Fruit fly (Drosophila melanogaster) whole organism, pupa: Measurements from ENCODE around the gene Shc.
A peak's percentile ranks its signal among the peaks of the same experiment; 100 is the strongest.

Source experiments
- CG10348 ChIP-seq: fragments of 200-800 bp; sonication (Bioruptor generic); IDR thresholded peaks from 2 replicates; pipeline ENCODE4 v1.3.6; 2022; ENCODE audit warnings: missing biosample characterization, missing genetic modification characterization
- CG12605 ChIP-seq: fragments of 200-800 bp; sonication (Bioruptor generic); IDR thresholded peaks from 2 replicates; pipeline ENCODE4 v1.3.6; 2022; ENCODE audit warnings: missing biosample characterization, missing genetic modification characterization
- CG13204 ChIP-seq: fragments of 200-800 bp; sonication (Bioruptor generic); optimal IDR thresholded peaks from 2 replicates; lab custom pipeline; 2018; ENCODE audit warnings: missing biosample characterization, mild to moderate bottlenecking, missing genetic modification characterization, moderate library complexity
- CG14655 ChIP-seq: fragments of 200-800 bp; sonication (Bioruptor generic); optimal IDR thresholded peaks from 3 replicates; lab custom pipeline; 2017; ENCODE audit warnings: mild to moderate bottlenecking, missing biosample characterization, missing genetic modification reagents, missing genetic modification characterization
- CG15710 ChIP-seq: fragments of 200-800 bp; sonication (Bioruptor generic); optimal IDR thresholded peaks from 2 replicates; lab custom pipeline; 2018; ENCODE audit warnings: missing biosample characterization, mild to moderate bottlenecking, missing genetic modification characterization, moderate library complexity
- CG17806 ChIP-seq: fragments of 200-800 bp; sonication (Bioruptor generic); optimal IDR thresholded peaks from 2 replicates; lab custom pipeline; 2018; ENCODE audit warnings: missing biosample characterization, mild to moderate bottlenecking, missing genetic modification characterization, moderate library complexity
- CG32121 ChIP-seq: fragments of 200-800 bp; sonication (Bioruptor generic); IDR thresholded peaks from 2 replicates; pipeline ENCODE4 v1.3.6; 2022; ENCODE audit warnings: missing biosample characterization, missing genetic modification characterization
- CG34367 ChIP-seq: fragments of 200-800 bp; sonication (Bioruptor generic); optimal IDR thresholded peaks from 2 replicates; lab custom pipeline; 2018; ENCODE audit warnings: missing biosample characterization, mild to moderate bottlenecking, missing genetic modification characterization
- CG4496 ChIP-seq: fragments of 200-800 bp; sonication (Bioruptor generic); IDR thresholded peaks from 3 replicates; pipeline ENCODE4 v1.3.6; 2022; ENCODE audit warnings: missing biosample characterization, missing genetic modification characterization
- CG8159 ChIP-seq: fragments of 200-800 bp; sonication (Bioruptor generic); optimal IDR thresholded peaks from 3 replicates; lab custom pipeline; 2018; ENCODE audit warnings: missing biosample characterization, mild to moderate bottlenecking, missing genetic modification characterization, moderate library complexity
- CG8301 ChIP-seq: fragments of 200-800 bp; sonication (Bioruptor generic); optimal IDR thresholded peaks from 2 replicates; lab custom pipeline; 2018; ENCODE audit warnings: missing biosample characterization, mild to moderate bottlenecking, missing genetic modification characterization
- CG9948 ChIP-seq: fragments of 200-800 bp; sonication (Bioruptor generic); optimal IDR thresholded peaks from 2 replicates; lab custom pipeline; 2018; ENCODE audit warnings: missing biosample characterization, mild to moderate bottlenecking, missing genetic modification characterization, moderate library complexity
- D1 ChIP-seq: fragments of 200-800 bp; sonication (Bioruptor generic); optimal IDR thresholded peaks from 2 replicates; lab custom pipeline; 2018; ENCODE audit warnings: missing biosample characterization, mild to moderate bottlenecking, missing genetic modification characterization, moderate library complexity
- EcR ChIP-seq: fragments of 200-800 bp; sonication (Bioruptor generic); optimal IDR thresholded peaks from 3 replicates; lab custom pipeline; 2019; ENCODE audit warnings: missing biosample characterization, missing genetic modification characterization, mild to moderate bottlenecking, moderate library complexity, missing genetic modification reagents
- Ets98B ChIP-seq: fragments of 200-800 bp; sonication (Bioruptor generic); IDR thresholded peaks from 2 replicates; pipeline ENCODE4 v1.3.6; 2022; ENCODE audit warnings: missing biosample characterization, missing genetic modification characterization
- Pif1A ChIP-seq: fragments of 200-800 bp; sonication (Bioruptor generic); optimal IDR thresholded peaks from 3 replicates; lab custom pipeline; 2016; ENCODE audit warnings: missing biosample characterization, missing genetic modification characterization
- Pif1B ChIP-seq: fragments of 200-800 bp; sonication (Bioruptor generic); optimal IDR thresholded peaks from 3 replicates; lab custom pipeline; 2016; ENCODE audit warnings: missing biosample characterization, missing genetic modification characterization
- Snoo ChIP-seq: fragments of 200-800 bp; sonication (Bioruptor generic); optimal IDR thresholded peaks from 3 replicates; lab custom pipeline; 2017; ENCODE audit warnings: missing biosample characterization, mild to moderate bottlenecking, missing genetic modification characterization, inconsistent platforms
- fd96Ca ChIP-seq: fragments of 200-800 bp; sonication (Bioruptor generic); IDR thresholded peaks from 3 replicates; pipeline ENCODE4 v1.3.6; 2022; ENCODE audit warnings: missing biosample characterization, missing genetic modification characterization
- gl ChIP-seq: fragments of 200-800 bp; sonication (Bioruptor generic); optimal IDR thresholded peaks from 2 replicates; lab custom pipeline; 2018; ENCODE audit warnings: missing biosample characterization, mild to moderate bottlenecking, missing genetic modification characterization
- rn ChIP-seq: fragments of 200-800 bp; sonication (Bioruptor generic); IDR thresholded peaks from 2 replicates; pipeline ENCODE4 v1.3.6; 2022; ENCODE audit warnings: missing biosample characterization, missing genetic modification characterization

The Shc gene

DNA sequence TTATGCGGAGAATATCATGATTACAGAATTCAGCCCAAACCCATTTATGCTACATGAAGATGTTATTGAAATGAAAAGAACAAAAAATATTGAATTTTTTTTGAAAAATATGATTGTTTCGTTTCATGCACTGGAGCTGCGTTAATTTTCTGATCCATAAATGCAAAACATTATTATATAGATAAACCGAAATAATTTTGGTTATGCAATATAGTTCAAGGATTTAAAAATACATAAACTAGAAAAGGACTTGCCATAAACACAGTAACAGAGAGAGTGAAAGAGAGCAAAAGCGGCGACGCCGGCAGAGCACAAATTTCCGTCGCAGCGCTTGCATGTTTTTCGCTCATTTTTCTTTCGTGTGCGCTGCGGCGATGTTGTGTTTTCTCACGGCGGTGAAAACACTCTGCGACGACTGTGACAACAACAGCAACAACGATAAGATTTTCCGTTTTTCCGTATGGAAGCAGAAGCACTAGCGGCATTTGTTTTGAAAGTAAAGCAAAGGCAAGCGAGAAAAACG is 35.5 kb downstream of the Shc start:
- TF ChIP-seq CG15710 (tag; lab: Kevin White, UChicago) = peak; percentile 91
- TF ChIP-seq gl = peak; percentile 62
- peak; percentile 89 for TF ChIP-seq Snoo (tag; lab: Kevin White, UChicago)
- no peak for TF ChIP-seq fd96Ca (GFP tag; lab: Robert Waterston, UW)
- peak; percentile 90 for TF ChIP-seq CG32121 (GFP tag; lab: Robert Waterston, UW)
- peak; percentile 52; the same call in 1 of the 2 replicates for TF ChIP-seq CG10348 (GFP tag; lab: Robert Waterston, UW)
- peak; percentile 96 for TF ChIP-seq CG8301 (tag; lab: Kevin White, UChicago)
- TF ChIP-seq CG13204 (GFP tag; lab: Kevin White, UChicago) = peak; percentile 49
- TF ChIP-seq CG17806 (tag; lab: Kevin White, UChicago) = peak; percentile 90
- TF ChIP-seq CG12605 = peak; percentile 66
- peak; percentile 94 for TF ChIP-seq CG8159 (tag; lab: Kevin White, UChicago)
- no peak for TF ChIP-seq rn (GFP tag; lab: Robert Waterston, UW)
- TF ChIP-seq Pif1B (GFP tag; lab: Kevin White, UChicago) = peak; percentile 87
- TF ChIP-seq CG14655 (GFP tag; lab: Kevin White, UChicago) = peak; percentile 96
- TF ChIP-seq CG34367 (tag; lab: Kevin White, UChicago) = peak; percentile 90
- peak; percentile 92 for TF ChIP-seq CG4496 (GFP tag; lab: Robert Waterston, UW)
- TF ChIP-seq CG9948 (tag; lab: Kevin White, UChicago) = peak; percentile 88
- TF ChIP-seq EcR (GFP tag; lab: Kevin White, UChicago) = no peak
- peak; percentile 93 for TF ChIP-seq D1
- peak; percentile 91 for TF ChIP-seq Ets98B (GFP tag; lab: Robert Waterston, UW)
- TF ChIP-seq Pif1A (GFP tag; lab: Kevin White, UChicago) = peak; percentile 94
- TF ChIP-seq, all 21 proteins: peak for 18

dm6 chr3L:9462794-9463193 is 36.0 kb downstream of the Shc start:
- 0 out of 3 replicates have a peak, but pooled peaks have one; percentile 13 for TF ChIP-seq fd96Ca (GFP tag; lab: Robert Waterston, UW)
- TF ChIP-seq CG32121 (GFP tag; lab: Robert Waterston, UW) = no peak
- TF ChIP-seq CG8159 (tag; lab: Kevin White, UChicago) = peak; percentile 41
- TF ChIP-seq CG13204 (GFP tag; lab: Kevin White, UChicago) = peak; percentile 91
- TF ChIP-seq EcR (GFP tag; lab: Kevin White, UChicago) = peak; percentile 21
- peak; percentile 54 for TF ChIP-seq CG34367 (tag; lab: Kevin White, UChicago)
- no peak for TF ChIP-seq Snoo (tag; lab: Kevin White, UChicago)
- TF ChIP-seq Ets98B (GFP tag; lab: Robert Waterston, UW) = no peak
- TF ChIP-seq CG17806 (tag; lab: Kevin White, UChicago) = peak; percentile 46
- peak; percentile 42 for TF ChIP-seq CG15710 (tag; lab: Kevin White, UChicago)
- TF ChIP-seq CG12605 = peak; percentile 58; the same call in 1 of the 2 replicates
- TF ChIP-seq Pif1A (GFP tag; lab: Kevin White, UChicago) = peak; percentile 17
- peak; percentile 82 for TF ChIP-seq gl
- no peak for TF ChIP-seq CG10348 (GFP tag; lab: Robert Waterston, UW)
- TF ChIP-seq CG4496 (GFP tag; lab: Robert Waterston, UW) = 0 out of 3 replicates have a peak, but pooled peaks have one; percentile 10
- TF ChIP-seq CG9948 (tag; lab: Kevin White, UChicago) = peak; percentile 6

- TF ChIP-seq CG32121 (GFP tag; lab: Robert Waterston, UW) (no peak), Pif1B (GFP tag; lab: Kevin White, UChicago) (no peak), Ets98B (GFP tag; lab: Robert Waterston, UW) (no peak), CG34367 (tag; lab: Kevin White, UChicago) (no peak), rn (GFP tag; lab: Robert Waterston, UW) (no peak), fd96Ca (GFP tag; lab: Robert Waterston, UW) (no peak), CG14655 (GFP tag; lab: Kevin White, UChicago) (no peak), EcR (GFP tag; lab: Kevin White, UChicago) (no peak), CG9948 (tag; lab: Kevin White, UChicago) (no peak), CG4496 (GFP tag; lab: Robert Waterston, UW) (no peak), gl (no peak), CG17806 (tag; lab: Kevin White, UChicago) (no peak), CG13204 (GFP tag; lab: Kevin White, UChicago) (no peak)
Observed at dm6 chr3L:9465652-9466244, 38.9 kb downstream of the Shc start.

DNA sequence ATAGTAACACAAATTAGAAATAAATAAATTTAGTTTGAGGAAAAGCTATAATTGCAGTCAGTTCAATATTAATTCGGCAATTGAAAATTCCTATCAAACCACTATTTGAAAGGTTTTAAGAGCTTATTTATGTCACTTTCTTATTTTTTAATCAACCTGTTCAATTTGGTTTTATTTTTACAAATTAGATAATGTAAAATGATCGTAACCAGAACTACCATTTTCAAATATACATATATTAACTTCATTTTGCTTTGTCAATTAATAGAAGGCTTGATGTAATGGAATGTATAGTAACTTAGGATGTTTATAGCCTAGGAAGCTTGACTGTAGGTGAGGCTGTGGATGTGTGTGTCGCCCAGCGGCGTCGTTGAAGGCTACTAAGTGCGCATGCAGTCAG is 39.8 kb downstream of the Shc start:
- no peak for TF ChIP-seq Snoo (tag; lab: Kevin White, UChicago)
- TF ChIP-seq CG8159 (tag; lab: Kevin White, UChicago) = peak; percentile 50
- no peak for TF ChIP-seq Ets98B (GFP tag; lab: Robert Waterston, UW)
- TF ChIP-seq CG9948 (tag; lab: Kevin White, UChicago) = peak; percentile 34
- no peak for TF ChIP-seq rn (GFP tag; lab: Robert Waterston, UW)
- no peak for TF ChIP-seq CG4496 (GFP tag; lab: Robert Waterston, UW)
- TF ChIP-seq CG34367 (tag; lab: Kevin White, UChicago) = no peak
- no peak for TF ChIP-seq CG10348 (GFP tag; lab: Robert Waterston, UW)
- TF ChIP-seq fd96Ca (GFP tag; lab: Robert Waterston, UW) = no peak
- TF ChIP-seq gl = no peak
- peak; percentile 1 for TF ChIP-seq CG8301 (tag; lab: Kevin White, UChicago)
- TF ChIP-seq CG17806 (tag; lab: Kevin White, UChicago) = peak; percentile 26
- no peak for TF ChIP-seq CG12605
- no peak for TF ChIP-seq CG32121 (GFP tag; lab: Robert Waterston, UW)
- no peak for TF ChIP-seq Pif1A (GFP tag; lab: Kevin White, UChicago)
- TF ChIP-seq CG14655 (GFP tag; lab: Kevin White, UChicago) = peak; percentile 41
- peak; percentile 7 for TF ChIP-seq CG15710 (tag; lab: Kevin White, UChicago)
- no peak for TF ChIP-seq CG13204 (GFP tag; lab: Kevin White, UChicago)
- TF ChIP-seq EcR (GFP tag; lab: Kevin White, UChicago) = no peak
- no peak for TF ChIP-seq D1
- no peak for TF ChIP-seq Pif1B (GFP tag; lab: Kevin White, UChicago)
